Fruit fly (Drosophila melanogaster): Measurements from ENCODE around the gene Cyp4d14.

Gene Cyp4d14

dm6 chrX:2178802-2179201, 3.7 kb upstream of the Cyp4d14 start, which contains the start of gene Cyp4ae1:
Gene Cyp4ae1, plus strand, starts transcription at chrX:2179007.
- TF ChIP-seq CrebA (GFP tag; optimal IDR thresholded peaks at IDR 0.05; ENCODE audit: borderline replicate concordance) (no peak), pan (optimal IDR thresholded peaks at IDR 0.05) (no peak), ey (GFP tag; optimal IDR thresholded peaks at IDR 0.05) (no peak), Hr78 (GFP tag; optimal IDR thresholded peaks at IDR 0.05) (no peak), usp (GFP tag; optimal IDR thresholded peaks at IDR 0.05) (no peak), h (GFP tag; optimal IDR thresholded peaks at IDR 0.05) (no peak), br (GFP tag; optimal IDR thresholded peaks at IDR 0.05) (no peak), OdsH (GFP tag; optimal IDR thresholded peaks at IDR 0.05) (no peak), rgr (GFP tag; optimal IDR thresholded peaks at IDR 0.05) (no peak), psq (GFP tag; optimal IDR thresholded peaks at IDR 0.05) (no peak), CG32264 (GFP tag; optimal IDR thresholded peaks at IDR 0.05) (no peak), Sp1 (GFP tag; optimal IDR thresholded peaks at IDR 0.05) (no peak), foxo (GFP tag; optimal IDR thresholded peaks at IDR 0.05) (no peak), Hnf4 (GFP tag; optimal IDR thresholded peaks at IDR 0.05) (no peak), Abd-B (GFP tag; optimal IDR thresholded peaks at IDR 0.05) (no peak), Vsx2 (GFP tag; optimal IDR thresholded peaks at IDR 0.05; ENCODE audit: partially characterized antibody) (no peak)

DNA sequence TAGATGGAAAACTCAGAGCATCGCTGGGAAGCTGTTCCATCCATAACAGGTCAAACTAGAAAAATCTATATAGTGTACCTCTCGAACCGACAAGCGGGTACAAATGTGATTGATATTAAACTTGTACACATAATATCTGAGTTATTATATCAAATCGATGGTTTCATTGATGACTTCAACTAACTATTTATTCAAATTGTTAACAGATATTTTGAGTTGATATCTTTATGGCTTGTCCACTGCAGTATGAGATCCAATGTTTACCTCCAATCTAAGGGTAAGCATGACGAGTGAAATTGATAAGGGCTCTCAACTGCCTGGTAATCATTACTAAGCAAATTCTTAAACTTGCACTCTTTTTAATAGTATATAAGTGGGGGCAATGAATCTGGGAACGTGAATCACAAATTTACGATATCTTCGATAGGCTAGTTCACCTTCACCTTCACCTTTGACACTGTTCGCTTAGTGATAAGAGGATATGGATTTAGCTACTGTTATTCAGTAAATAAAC, 898 bp upstream of the Cyp4d14 start, which contains the start of gene Cyp4d2:
Gene Cyp4d2, plus strand, starts transcription at position 51 of the 514 bp plus-strand sequence.
- TF ChIP-seq jim (GFP tag; optimal IDR thresholded peaks at IDR 0.05) (no peak), Mio (GFP tag; optimal IDR thresholded peaks at IDR 0.05) (no peak), Rel (GFP tag; optimal IDR thresholded peaks at IDR 0.05) (no peak), Rel (tag; optimal IDR thresholded peaks at IDR 0.05) (no peak), fru (GFP tag; optimal IDR thresholded peaks at IDR 0.05) (no peak), Sp1 (GFP tag; optimal IDR thresholded peaks at IDR 0.05) (no peak), dl (GFP tag; optimal IDR thresholded peaks at IDR 0.05; ENCODE audit: insufficient read depth in 1 of 2, partially characterized antibody in 2 of 2) (no peak), lola (GFP tag; optimal IDR thresholded peaks at IDR 0.05) (no peak), OdsH (GFP tag; optimal IDR thresholded peaks at IDR 0.05) (no peak), CG9705 (GFP tag; optimal IDR thresholded peaks at IDR 0.05) (no peak), sv (GFP tag; optimal IDR thresholded peaks at IDR 0.05) (no peak), Hr78 (GFP tag; optimal IDR thresholded peaks at IDR 0.05) (no peak), foxo (GFP tag; optimal IDR thresholded peaks at IDR 0.05) (no peak), Dif (GFP tag; optimal IDR thresholded peaks at IDR 0.05; ENCODE audit: partially characterized antibody) (no peak), Dfd (GFP tag; optimal IDR thresholded peaks at IDR 0.05) (no peak)

DNA sequence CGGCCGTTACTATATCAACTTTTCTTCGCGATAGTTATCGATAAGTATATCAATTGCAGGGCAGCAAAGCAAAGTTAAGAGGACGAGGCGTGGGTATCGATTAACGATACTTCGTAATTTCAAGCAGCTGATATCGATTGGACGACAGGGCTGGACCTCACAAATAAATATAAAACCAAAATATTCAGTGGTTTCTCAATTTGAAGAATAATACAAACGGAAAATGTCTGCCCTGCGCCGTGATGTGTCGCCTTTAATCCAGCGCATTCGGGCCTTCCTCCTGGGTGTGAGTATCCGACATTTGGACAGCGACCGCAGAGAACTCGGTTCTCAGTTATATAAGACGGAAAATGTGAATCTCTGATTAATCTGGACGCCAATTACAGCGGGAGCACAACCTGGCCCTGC, 2.7 kb downstream of the Cyp4d14 start, which contains the start of gene ND-B14.5A:
Gene ND-B14.5A, plus strand, starts transcription at position 107 of the 408 bp plus-strand sequence.
- no peak for TF ChIP-seq dmrt93B (GFP tag; optimal IDR thresholded peaks at IDR 0.05)
- TF ChIP-seq Sp1 (GFP tag; optimal IDR thresholded peaks at IDR 0.05), result no peak
- TF ChIP-seq Hr78 (GFP tag; optimal IDR thresholded peaks at IDR 0.05), result no peak
- no peak for TF ChIP-seq OdsH (GFP tag; optimal IDR thresholded peaks at IDR 0.05)
- TF ChIP-seq jim (GFP tag; optimal IDR thresholded peaks at IDR 0.05), result no peak
- no peak for TF ChIP-seq lola (GFP tag; optimal IDR thresholded peaks at IDR 0.05)
- TF ChIP-seq Hr83 (GFP tag; optimal IDR thresholded peaks at IDR 0.05; ENCODE audit: poor library complexity, severe bottlenecking), result no peak
- TF ChIP-seq rgr (GFP tag; optimal IDR thresholded peaks at IDR 0.05), result no peak
- TF ChIP-seq Abd-B (GFP tag; optimal IDR thresholded peaks at IDR 0.05), result no peak
- no peak for TF ChIP-seq foxo (GFP tag; optimal IDR thresholded peaks at IDR 0.05)
- no peak for TF ChIP-seq woc (GFP tag; optimal IDR thresholded peaks at IDR 0.05)
- no peak for TF ChIP-seq CG9705 (GFP tag; optimal IDR thresholded peaks at IDR 0.05)
- no peak for TF ChIP-seq pan (optimal IDR thresholded peaks at IDR 0.05)
- TF ChIP-seq tai (GFP tag; optimal IDR thresholded peaks at IDR 0.05), result no peak

dm6 chrX:2170424-2170823, 4.7 kb downstream of the Cyp4d14 start:
- TF ChIP-seq lola (GFP tag; optimal IDR thresholded peaks at IDR 0.05) (no peak), Myc (optimal IDR thresholded peaks at IDR 0.05) (peak; percentile 60)
